Fruit fly (Drosophila melanogaster): ENCODE measurements around the gene ncd.

ncd gene

dm6 chr3R:29774360-29775193, 32.4 kb downstream of the ncd start (continued):
- no peak for TF ChIP-seq CG4617 (GFP tag; optimal IDR thresholded peaks at IDR 0.05; ENCODE audit: borderline replicate concordance)
- TF ChIP-seq CG18599 (GFP tag; optimal IDR thresholded peaks at IDR 0.05): no peak
- TF ChIP-seq CG1603 (tag; optimal IDR thresholded peaks at IDR 0.05): no peak
- no peak for TF ChIP-seq CG1792 (GFP tag; optimal IDR thresholded peaks at IDR 0.05)
- no peak for TF ChIP-seq dimm (GFP tag; IDR thresholded peaks at IDR 0.05)
- TF ChIP-seq Abd-B (GFP tag; optimal IDR thresholded peaks at IDR 0.05): no peak
- no peak for TF ChIP-seq exex (tag; optimal IDR thresholded peaks at IDR 0.05)
- TF ChIP-seq CG32532 (GFP tag; IDR thresholded peaks at IDR 0.05): peak; percentile 53; the same call in 1 of the 2 replicates
- TF ChIP-seq Rfx (GFP tag; IDR thresholded peaks at IDR 0.05): peak; percentile 25; the same call in 1 of the 2 replicates
- no peak for TF ChIP-seq vfl (GFP tag; optimal IDR thresholded peaks at IDR 0.05)
- TF ChIP-seq mld (GFP tag; IDR thresholded peaks at IDR 0.05; ENCODE audit: partially characterized antibody): peak; percentile 30; the same call in 1 of the 3 replicates
- no peak for TF ChIP-seq Side (GFP tag; optimal IDR thresholded peaks at IDR 0.05)
- peak; percentile 25 for TF ChIP-seq fd64A (GFP tag; optimal IDR thresholded peaks at IDR 0.05)
- no peak for TF ChIP-seq Opbp (GFP tag; IDR thresholded peaks at IDR 0.05; ENCODE audit: partially characterized antibody)
- TF ChIP-seq CG6654 (GFP tag; optimal IDR thresholded peaks at IDR 0.05): no peak
- no peak for TF ChIP-seq Usf (GFP tag; optimal IDR thresholded peaks at IDR 0.05)
- no peak for TF ChIP-seq CG1233 (GFP tag; optimal IDR thresholded peaks at IDR 0.05)
- no peak for TF ChIP-seq CG32772 (GFP tag; IDR thresholded peaks at IDR 0.05)
- TF ChIP-seq zf30C (GFP tag; optimal IDR thresholded peaks at IDR 0.05): no peak
- no peak for TF ChIP-seq Spps (tag; optimal IDR thresholded peaks at IDR 0.05)
- peak; percentile 71 for TF ChIP-seq bbx (GFP tag; IDR thresholded peaks at IDR 0.05; ENCODE audit: partially characterized antibody)
- TF ChIP-seq CG13296 (GFP tag; optimal IDR thresholded peaks at IDR 0.05): peak; percentile 18
- TF ChIP-seq schlank (tag; optimal IDR thresholded peaks at IDR 0.05): no peak
- TF ChIP-seq CG12744 (GFP tag; optimal IDR thresholded peaks at IDR 0.05): no peak
- peak; percentile 47; the same call in 2 of the 3 replicates for TF ChIP-seq so (GFP tag; IDR thresholded peaks at IDR 0.05)
- TF ChIP-seq nerfin-1 (tag; optimal IDR thresholded peaks at IDR 0.05): peak; percentile 78
- TF ChIP-seq Hey (tag; optimal IDR thresholded peaks at IDR 0.05): no peak
- TF ChIP-seq CG4424 (GFP tag; optimal IDR thresholded peaks at IDR 0.05): no peak
- TF ChIP-seq Bteb2 (GFP tag; optimal IDR thresholded peaks at IDR 0.05): no peak
- TF ChIP-seq Drgx (GFP tag; IDR thresholded peaks at IDR 0.05): 0 out of 2 replicates have a peak, but pooled peaks have one; percentile 37
- TF ChIP-seq HLH4C (GFP tag; IDR thresholded peaks at IDR 0.05; ENCODE audit: partially characterized antibody): no peak; the same call in 2 of the 3 replicates
- TF ChIP-seq toy (GFP tag; IDR thresholded peaks at IDR 0.05): no peak
- no peak for TF ChIP-seq pita (GFP tag; optimal IDR thresholded peaks at IDR 0.05)
- TF ChIP-seq CG17802 (tag; optimal IDR thresholded peaks at IDR 0.05): no peak
- TF ChIP-seq nom (GFP tag; optimal IDR thresholded peaks at IDR 0.05): peak; percentile 23
- no peak for TF ChIP-seq Deaf1 (tag; optimal IDR thresholded peaks at IDR 0.05)
- peak; percentile 3; the same call in 1 of the 2 replicates for TF ChIP-seq NFAT (GFP tag; IDR thresholded peaks at IDR 0.05)
- no peak for TF ChIP-seq NK7.1 (GFP tag; optimal IDR thresholded peaks at IDR 0.05)
- no peak for TF ChIP-seq CTCF (GFP tag; optimal IDR thresholded peaks at IDR 0.05)
- TF ChIP-seq CG7745 (tag; optimal IDR thresholded peaks at IDR 0.05): peak; percentile 8
- TF ChIP-seq CG10321 (GFP tag; IDR thresholded peaks at IDR 0.05): no peak
- peak; percentile 38 for TF ChIP-seq Fer1 (GFP tag; optimal IDR thresholded peaks at IDR 0.05)
- no peak for TF ChIP-seq CG8281 (tag; optimal IDR thresholded peaks at IDR 0.05)
- TF ChIP-seq lbe (GFP tag; optimal IDR thresholded peaks at IDR 0.05): peak; percentile 84
- no peak for TF ChIP-seq Hmr (GFP tag; optimal IDR thresholded peaks at IDR 0.05)
- TF ChIP-seq nau (GFP tag; optimal IDR thresholded peaks at IDR 0.05): no peak
- peak; percentile 97 for TF ChIP-seq chinmo (GFP tag; IDR thresholded peaks at IDR 0.05; ENCODE audit: partially characterized antibody)
- TF ChIP-seq bigmax (GFP tag; optimal IDR thresholded peaks at IDR 0.05): no peak
- TF ChIP-seq trem (tag; optimal IDR thresholded peaks at IDR 0.05): no peak

Data from whole organism, embryonic.